Worm (Caenorhabditis elegans) whole organism, L3 larva: ENCODE measurements around the gene Y53G8AR.6.

Experiments
- R02D3.7 ChIP-seq: fragments of 150-350 bp; optimal IDR thresholded peaks from 2 replicates; lab custom pipeline; 2014; ENCODE audit warnings: missing biosample characterization, missing genetic modification characterization
- aly-2 ChIP-seq: fragments of 150-350 bp; optimal IDR thresholded peaks from 2 replicates; lab custom pipeline; 2014; ENCODE audit warnings: missing biosample characterization, missing genetic modification characterization
- ama-1 ChIP-seq: fragments of 150-350 bp; optimal IDR thresholded peaks from 2 replicates; lab custom pipeline; 2018
- ceh-28 ChIP-seq: fragments of 150-350 bp; optimal IDR thresholded peaks from 2 replicates; lab custom pipeline; 2014; ENCODE audit warnings: missing biosample characterization, missing genetic modification reagents, missing genetic modification characterization
- ceh-82 ChIP-seq: fragments of 150-350 bp; optimal IDR thresholded peaks from 2 replicates; lab custom pipeline; 2014; ENCODE audit warnings: missing biosample characterization, missing genetic modification characterization
- daf-12 ChIP-seq: fragments of 150-350 bp; optimal IDR thresholded peaks from 2 replicates; lab custom pipeline; 2014; ENCODE audit warnings: missing biosample characterization, missing genetic modification reagents, missing genetic modification characterization
- egl-5 ChIP-seq: fragments of 150-350 bp; optimal IDR thresholded peaks from 2 replicates; lab custom pipeline; 2017; ENCODE audit warnings: missing biosample characterization, missing genetic modification reagents, missing genetic modification characterization, inconsistent platforms
- elt-1 ChIP-seq: fragments of 150-350 bp; optimal IDR thresholded peaks from 2 replicates; lab custom pipeline; 2014; ENCODE audit warnings: missing biosample characterization, missing genetic modification characterization
- elt-2 ChIP-seq: sonication (generic microtip); optimal IDR thresholded peaks from 2 replicates; lab custom pipeline; 2016; ENCODE audit warnings: missing genetic modification reagents, mild to moderate bottlenecking, missing genetic modification characterization, missing compliant biosample characterization
- elt-3 ChIP-seq, 3 experiments: fragments of 150-350 bp in 1 of 3; sonication (generic microtip) in 2 of 3; optimal IDR thresholded peaks; 2 replicates in 2 of 3; 4 replicates in 1 of 3; lab custom pipeline; 2014 to 2017; ENCODE audit warnings: missing biosample characterization in 3 of 3, missing genetic modification characterization in 3 of 3
- eor-1 ChIP-seq, 2 experiments: fragments of 150-350 bp; optimal IDR thresholded peaks; 2 replicates each; lab custom pipeline; 2014 to 2018; ENCODE audit warnings: missing biosample characterization in 2 of 2, missing genetic modification characterization in 2 of 2
- fkh-10 ChIP-seq: sonication (generic microtip); optimal IDR thresholded peaks from 2 replicates; lab custom pipeline; 2017; ENCODE audit warnings: missing biosample characterization, missing genetic modification reagents, missing genetic modification characterization
- fkh-2 ChIP-seq: fragments of 150-350 bp; optimal IDR thresholded peaks from 2 replicates; lab custom pipeline; 2014; ENCODE audit warnings: missing biosample characterization, missing genetic modification reagents, missing genetic modification characterization
- hmg-11 ChIP-seq: sonication (generic microtip); optimal IDR thresholded peaks from 2 replicates; lab custom pipeline; 2016; ENCODE audit warnings: missing genetic modification characterization, missing compliant biosample characterization
- jun-1 ChIP-seq: fragments of 150-350 bp; optimal IDR thresholded peaks from 2 replicates; lab custom pipeline; 2014; ENCODE audit warnings: missing biosample characterization, missing genetic modification reagents, missing genetic modification characterization
- lin-15B ChIP-seq: fragments of 150-350 bp; optimal IDR thresholded peaks from 2 replicates; lab custom pipeline; 2014; ENCODE audit warnings: missing biosample characterization, missing genetic modification characterization
- lin-39 ChIP-seq: fragments of 150-350 bp; optimal IDR thresholded peaks from 2 replicates; lab custom pipeline; 2018; ENCODE audit warnings: missing biosample characterization, missing genetic modification reagents, missing genetic modification characterization
- lsy-12 ChIP-seq: sonication (generic microtip); optimal IDR thresholded peaks from 2 replicates; lab custom pipeline; 2016; ENCODE audit warnings: mild to moderate bottlenecking, missing genetic modification characterization, missing compliant biosample characterization
- mdl-1 ChIP-seq: fragments of 150-350 bp; optimal IDR thresholded peaks from 2 replicates; lab custom pipeline; 2014; ENCODE audit warnings: missing biosample characterization, missing genetic modification characterization
- nfya-1 ChIP-seq: sonication (generic microtip); optimal IDR thresholded peaks from 2 replicates; lab custom pipeline; 2017; ENCODE audit warnings: missing genetic modification characterization, mild to moderate bottlenecking, missing compliant biosample characterization, antibody characterized with exemption, moderate library complexity; ENCODE audit not compliant: insufficient read depth
- nhr-11 ChIP-seq: fragments of 150-350 bp; optimal IDR thresholded peaks from 2 replicates; lab custom pipeline; 2014; ENCODE audit warnings: missing biosample characterization, missing genetic modification characterization
- nhr-12 ChIP-seq: fragments of 150-350 bp; optimal IDR thresholded peaks from 2 replicates; lab custom pipeline; 2014; ENCODE audit warnings: missing biosample characterization, missing genetic modification characterization
- nhr-23 ChIP-seq: fragments of 150-350 bp; optimal IDR thresholded peaks from 2 replicates; lab custom pipeline; 2014; ENCODE audit warnings: missing biosample characterization, missing genetic modification reagents, missing genetic modification characterization
- nhr-237 ChIP-seq: fragments of 150-350 bp; optimal IDR thresholded peaks from 2 replicates; lab custom pipeline; 2014; ENCODE audit warnings: missing biosample characterization, missing genetic modification characterization
- nhr-25 ChIP-seq: sonication (generic microtip); optimal IDR thresholded peaks from 2 replicates; lab custom pipeline; 2017; ENCODE audit warnings: missing biosample characterization, missing genetic modification characterization
- nhr-28 ChIP-seq: fragments of 150-350 bp; optimal IDR thresholded peaks from 2 replicates; lab custom pipeline; 2014; ENCODE audit warnings: missing biosample characterization, missing genetic modification characterization
- nhr-67 ChIP-seq: fragments of 150-350 bp; optimal IDR thresholded peaks from 2 replicates; lab custom pipeline; 2014; ENCODE audit warnings: missing biosample characterization, missing genetic modification characterization
- nhr-76 ChIP-seq: fragments of 150-350 bp; sonication (generic microtip); optimal IDR thresholded peaks from 5 replicates; lab custom pipeline; 2014; ENCODE audit warnings: missing biosample characterization, missing genetic modification characterization
- pha-4 ChIP-seq: fragments of 150-350 bp; optimal IDR thresholded peaks from 2 replicates; lab custom pipeline; 2014; ENCODE audit warnings: missing biosample characterization, missing genetic modification reagents, missing genetic modification characterization
- sea-2 ChIP-seq: fragments of 150-350 bp; sonication (generic microtip); optimal IDR thresholded peaks from 4 replicates; lab custom pipeline; 2014; ENCODE audit warnings: missing biosample characterization, missing genetic modification reagents, missing genetic modification characterization
- skn-1 ChIP-seq: fragments of 150-350 bp; optimal IDR thresholded peaks from 2 replicates; lab custom pipeline; 2014; ENCODE audit warnings: missing biosample characterization, missing genetic modification characterization
- snpc-4 ChIP-seq: fragments of 150-350 bp; optimal IDR thresholded peaks from 2 replicates; lab custom pipeline; 2014; ENCODE audit warnings: missing biosample characterization, missing genetic modification characterization
- tbx-2 ChIP-seq: sonication (generic microtip); optimal IDR thresholded peaks from 2 replicates; lab custom pipeline; 2016; ENCODE audit warnings: mild to moderate bottlenecking, missing genetic modification characterization, missing compliant biosample characterization
- unc-39 ChIP-seq: sonication (generic microtip); optimal IDR thresholded peaks from 4 replicates; lab custom pipeline; 2017; ENCODE audit warnings: missing biosample characterization, missing genetic modification characterization
- unc-62 ChIP-seq: fragments of 150-350 bp; sonication (generic microtip); optimal IDR thresholded peaks from 4 replicates; lab custom pipeline; 2014; ENCODE audit warnings: missing biosample characterization, missing genetic modification reagents, missing genetic modification characterization
- ztf-4 ChIP-seq: fragments of 150-350 bp; optimal IDR thresholded peaks from 2 replicates; lab custom pipeline; 2014; ENCODE audit warnings: missing biosample characterization, missing genetic modification characterization

Y53G8AR.6 gene

ce11 chrIII:3311607-3312006, 17.1 kb downstream of the Y53G8AR.6 start:
- TF ChIP-seq ceh-82 (tag; lab: Kevin White, UChicago) (no peak), unc-39 (no peak), nhr-237 (tag; lab: Kevin White, UChicago) (no peak), nhr-12 (no peak), mdl-1 (tag; lab: Kevin White, UChicago) (no peak), snpc-4 (tag; lab: Kevin White, UChicago) (no peak), nhr-23 (tag; lab: Kevin White, UChicago) (no peak), aly-2 (no peak), nhr-67 (tag; lab: Kevin White, UChicago) (no peak), nhr-11 (tag; lab: Kevin White, UChicago) (no peak), elt-1 (tag; lab: Kevin White, UChicago) (no peak), unc-62 (GFP tag; lab: Kevin White, UChicago) (no peak), fkh-2 (tag; lab: Kevin White, UChicago) (no peak), sea-2 (no peak), fkh-10 (GFP tag; lab: Kevin White, UChicago) (no peak), daf-12 (tag; lab: Kevin White, UChicago) (no peak)

- TF ChIP-seq ztf-4 (no peak), skn-1 (no peak), egl-5 (tag; lab: Kevin White, UChicago) (no peak), ceh-82 (tag; lab: Kevin White, UChicago) (no peak), nhr-76 (no peak), eor-1 (tag; optimal IDR thresholded peaks at IDR 0.05; lab: Kevin White, UChicago) (no peak), elt-2 (no peak), R02D3.7 (tag; lab: Kevin White, UChicago) (no peak), mdl-1 (tag; lab: Kevin White, UChicago) (no peak), lin-39 (no peak), nhr-11 (tag; lab: Kevin White, UChicago) (no peak), nhr-12 (no peak)
These were observed 17.6 kb downstream of the Y53G8AR.6 start for ce11 chrIII:3312111-3312510.

- TF ChIP-seq nfya-1 (tag; lab: Kevin White, UChicago) (no peak), ztf-4 (peak; percentile 25), R02D3.7 (tag; lab: Kevin White, UChicago) (peak; percentile 9), nhr-237 (tag; lab: Kevin White, UChicago) (no peak), nhr-12 (no peak), pha-4 (no peak), fkh-2 (tag; lab: Kevin White, UChicago) (no peak), lin-39 (no peak)
These were observed 23.3 kb downstream of the Y53G8AR.6 start for ce11 chrIII:3317887-3318286.

- no peak for TF ChIP-seq fkh-10 (GFP tag; lab: Kevin White, UChicago)
- no peak for TF ChIP-seq egl-5 (tag; lab: Kevin White, UChicago)
- no peak for TF ChIP-seq nhr-25
- TF ChIP-seq skn-1 = no peak
- no peak for TF ChIP-seq nhr-28 (tag; lab: Kevin White, UChicago)
- TF ChIP-seq, all 47 proteins: peak for 0
These were observed 26.6 kb downstream of the Y53G8AR.6 start, which contains the start of gene Y53G8AR.9 for ce11 chrIII:3321145-3321544. Gene Y53G8AR.9, minus strand, starts transcription at chrIII:3321245.

ce11 chrIII:3322317-3323010, 27.9 kb downstream of the Y53G8AR.6 start, which contains the start of gene phf-15:
Gene phf-15, plus strand, starts transcription at chrIII:3322853.
- TF ChIP-seq elt-1 (tag; lab: Kevin White, UChicago) (no peak), nfya-1 (tag; lab: Kevin White, UChicago) (peak; percentile 4), ceh-28 (tag; lab: Kevin White, UChicago) (peak; percentile 2), lin-15B (peak; percentile 11), elt-3 (tag; optimal IDR thresholded peaks at IDR 0.05; lab: Kevin White, UChicago) (no peak)

- peak; percentile 76 for TF ChIP-seq nfya-1 (tag; lab: Kevin White, UChicago)
- no peak for TF ChIP-seq nhr-28 (tag; lab: Kevin White, UChicago)
- TF ChIP-seq mdl-1 (tag; lab: Kevin White, UChicago) = no peak
- peak; percentile 78 for TF ChIP-seq ama-1 (lab: Kevin White, UChicago)
- peak; percentile 54 for TF ChIP-seq nhr-23 (tag; lab: Kevin White, UChicago)
- no peak for TF ChIP-seq aly-2
- no peak for TF ChIP-seq hmg-11
- peak; percentile 15 for TF ChIP-seq elt-2
- TF ChIP-seq tbx-2 (tag; lab: Kevin White, UChicago) = no peak
- peak; percentile 42 for TF ChIP-seq lin-39
- TF ChIP-seq R02D3.7 (tag; lab: Kevin White, UChicago) = no peak
- peak; percentile 44 for TF ChIP-seq nhr-25
- no peak for TF ChIP-seq nhr-76
- TF ChIP-seq eor-1 (tag; optimal IDR thresholded peaks at IDR 0.05; lab: Kevin White, UChicago) = peak in 1 of 2 experiments; percentile 20
- TF ChIP-seq jun-1 (tag; lab: Kevin White, UChicago) = no peak
- no peak for TF ChIP-seq unc-39
- TF ChIP-seq lin-15B = peak; percentile 75
- no peak for TF ChIP-seq lsy-12 (tag; lab: Kevin White, UChicago)
- TF ChIP-seq pha-4 = peak; percentile 75
These were observed 29.4 kb downstream of the Y53G8AR.6 start for ce11 chrIII:3323906-3324305.
